Worm (Caenorhabditis elegans) whole organism, dauer: ENCODE data around the gene F22F7.8.

ENCODE experiments used
- unc-62 ChIP-seq: sonication (generic microtip); optimal IDR thresholded peaks from 2 replicates; lab custom pipeline; 2017; ENCODE audit warnings: missing biosample characterization, missing genetic modification reagents, missing genetic modification characterization

F22F7.8 gene

DNA sequence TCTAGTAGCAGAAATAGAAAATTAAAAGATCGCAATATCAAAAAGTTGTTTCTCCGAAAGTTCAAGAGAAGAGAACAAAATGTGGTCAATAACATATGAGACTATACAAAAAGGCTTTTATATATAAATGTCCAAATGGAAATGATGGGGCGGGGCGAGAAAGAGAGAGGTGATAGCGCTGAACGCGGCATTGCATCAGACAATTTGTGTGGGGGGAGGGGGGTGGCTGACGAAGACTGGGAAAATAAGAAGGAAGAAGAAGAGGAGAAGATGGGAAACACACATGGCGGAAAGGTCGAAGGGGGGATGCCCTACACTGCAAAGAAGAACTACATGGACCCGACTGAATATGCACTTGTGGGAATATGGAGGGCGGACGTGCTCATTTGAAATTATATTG lies 13.6 kb upstream of the F22F7.8 start:
- no peak for TF ChIP-seq unc-62 (GFP tag; lab: Kevin White, UChicago)

DNA sequence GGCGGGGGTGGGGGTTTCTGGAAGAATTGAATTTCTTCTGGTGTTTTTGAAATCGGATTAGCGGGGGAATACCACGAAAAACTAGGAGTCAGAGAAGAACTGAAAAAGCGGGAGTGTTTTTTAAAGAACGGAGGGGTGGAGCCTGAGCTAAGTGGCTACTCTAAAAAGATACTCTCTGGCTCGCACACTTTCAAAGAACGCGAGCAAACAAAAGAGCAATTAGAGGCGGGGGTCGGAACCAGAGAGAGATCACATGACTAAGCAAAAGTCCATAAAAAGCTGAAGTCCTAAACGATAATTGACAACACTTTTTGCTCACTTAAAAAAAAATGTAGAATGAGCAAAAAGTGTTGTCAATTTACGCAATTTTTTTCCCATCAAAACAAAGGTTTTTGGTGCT lies 12.6 kb upstream of the F22F7.8 start:
- no peak for TF ChIP-seq unc-62 (GFP tag; lab: Kevin White, UChicago)

DNA sequence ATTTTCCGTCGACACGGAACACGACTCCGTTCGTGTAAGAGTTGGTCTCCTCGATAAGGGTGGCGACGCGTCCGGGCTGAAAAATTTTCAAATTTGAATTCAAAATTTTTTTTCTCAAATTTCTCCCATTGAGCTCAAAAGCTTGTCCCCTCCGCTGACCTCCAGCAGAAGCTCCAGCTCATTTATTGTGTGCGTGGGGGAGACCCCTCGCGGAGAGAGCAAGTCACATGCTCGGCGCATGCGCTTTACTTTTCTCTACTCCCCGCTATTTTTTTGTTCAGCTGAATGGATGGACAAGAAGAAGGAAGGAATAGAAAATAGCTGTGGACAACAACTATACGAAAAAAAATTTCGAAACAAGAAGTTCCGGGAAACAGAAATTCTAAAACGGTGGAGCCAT lies 11.8 kb upstream of the F22F7.8 start:
- no peak for TF ChIP-seq unc-62 (GFP tag; lab: Kevin White, UChicago)

DNA sequence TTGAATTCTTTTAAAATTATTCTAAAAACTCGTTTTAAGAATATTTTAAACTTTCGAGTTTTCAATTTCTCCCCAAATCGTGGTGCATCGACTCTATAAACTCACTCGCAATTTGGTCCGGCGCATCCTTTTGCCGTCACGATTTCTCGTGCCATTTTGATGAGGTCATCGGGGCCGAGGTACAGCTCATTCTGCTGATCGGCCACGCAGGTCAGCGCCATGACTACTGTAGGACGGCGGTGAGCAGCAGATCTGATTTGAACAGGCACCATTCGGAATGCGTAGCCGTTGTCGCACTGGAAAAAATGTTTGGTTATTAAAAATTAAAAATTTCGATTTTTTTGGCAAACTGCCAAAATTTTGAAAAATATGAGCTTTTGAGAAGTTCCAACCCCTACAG lies 10.9 kb upstream of the F22F7.8 start:
- TF ChIP-seq unc-62 (GFP tag; lab: Kevin White, UChicago): no peak

ce11 chrV:2126996-2127585 lies 5.3 kb upstream of the F22F7.8 start, which contains the start of gene ldp-1:
ldp-1 (plus strand) TSS chrV:2127535.
- no peak for TF ChIP-seq unc-62 (GFP tag; lab: Kevin White, UChicago)

ce11 chrV:2126554-2126953 lies 4.8 kb upstream of the F22F7.8 start:
- TF ChIP-seq unc-62 (GFP tag; lab: Kevin White, UChicago): no peak

ce11 chrV:2123164-2123563 lies 1.4 kb upstream of the F22F7.8 start:
- no peak for TF ChIP-seq unc-62 (GFP tag; lab: Kevin White, UChicago)

DNA sequence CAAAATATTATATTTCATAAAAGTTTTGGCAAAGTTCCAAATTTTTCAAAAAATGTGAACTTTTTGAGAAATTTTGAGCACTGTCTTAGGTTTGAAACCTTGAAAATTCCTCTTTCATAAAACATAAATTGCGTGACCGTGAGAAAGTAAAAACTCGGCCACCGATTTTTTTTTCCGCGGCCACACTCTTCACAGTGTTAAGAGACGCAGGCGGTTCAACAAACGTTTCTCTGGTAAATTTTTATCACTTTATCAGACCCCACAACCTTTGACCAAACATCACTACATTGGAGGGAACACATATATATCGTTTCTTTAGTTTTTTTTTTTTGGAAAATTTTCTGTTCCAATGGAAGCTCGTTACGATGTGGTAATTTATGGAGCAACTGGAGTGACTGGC lies 757 bp upstream of the F22F7.8 start, which contains the start of gene F22F7.2:
Gene F22F7.2, plus strand, starts transcription at position 266 of the 400 bp plus-strand sequence.
- no peak for TF ChIP-seq unc-62 (GFP tag; lab: Kevin White, UChicago)

ce11 chrV:2119529-2119928 lies 2.2 kb downstream of the F22F7.8 start, which contains the start of gene F22F7.11:
F22F7.11 (plus strand) TSS chrV:2119829.
- TF ChIP-seq unc-62 (GFP tag; lab: Kevin White, UChicago): no peak

DNA sequence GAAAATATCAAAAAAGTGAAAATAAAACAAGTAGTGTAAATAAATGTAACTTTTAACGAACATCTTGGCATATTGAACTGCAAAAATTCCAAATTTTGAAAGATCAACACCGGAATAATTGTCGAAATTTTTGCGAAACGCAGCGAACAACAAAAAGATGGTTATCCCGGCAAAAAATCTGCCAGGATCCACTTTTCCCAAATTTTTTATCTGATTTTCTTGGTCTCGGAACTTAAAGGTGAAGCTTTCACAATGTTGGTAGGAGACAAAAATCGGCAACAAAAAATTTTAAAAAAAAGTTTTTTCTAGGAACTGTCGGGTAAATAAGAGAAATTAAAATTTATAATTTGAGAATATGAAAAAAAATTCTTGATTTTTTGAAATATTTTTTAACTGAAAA lies 3.2 kb downstream of the F22F7.8 start, which contains the start of gene bgnt-1.2:
Gene bgnt-1.2, minus strand, starts transcription at position 101 of the 400 bp plus-strand sequence.
- no peak for TF ChIP-seq unc-62 (GFP tag; lab: Kevin White, UChicago)

DNA sequence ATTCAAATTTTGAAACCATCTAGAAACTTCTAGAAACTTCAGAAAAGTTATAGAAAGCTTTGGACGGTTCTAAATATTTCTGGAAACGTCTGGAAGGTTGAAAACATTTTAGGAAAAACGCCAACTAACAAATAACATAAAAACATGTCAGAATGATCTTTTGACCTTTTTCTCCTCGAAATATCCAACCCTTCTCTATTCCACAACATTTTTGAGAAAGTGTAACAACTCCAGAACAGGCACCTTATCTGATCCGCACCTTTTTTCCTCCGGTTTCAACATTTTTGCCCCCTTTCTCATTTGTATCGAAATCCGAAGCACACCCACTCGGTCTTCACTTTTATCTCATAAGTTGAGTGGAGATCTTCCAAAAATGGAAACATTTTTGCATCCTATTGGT lies 11.4 kb downstream of the F22F7.8 start, which contains the start of gene F22F7.3:
Gene F22F7.3, plus strand, starts transcription at position 301 of the 400 bp plus-strand sequence.
- TF ChIP-seq unc-62 (GFP tag; lab: Kevin White, UChicago): no peak

- no peak for TF ChIP-seq unc-62 (GFP tag; lab: Kevin White, UChicago)
Observed at ce11 chrV:2109295-2109694, 12.5 kb downstream of the F22F7.8 start, which contains the start of gene ckb-4. ckb-4 (minus strand) TSS chrV:2109434.

ce11 chrV:2105976-2106375 lies 15.8 kb downstream of the F22F7.8 start, which contains the start of gene F22F7.4:
F22F7.4 (minus strand) TSS chrV:2106076.
- no peak for TF ChIP-seq unc-62 (GFP tag; lab: Kevin White, UChicago)

DNA sequence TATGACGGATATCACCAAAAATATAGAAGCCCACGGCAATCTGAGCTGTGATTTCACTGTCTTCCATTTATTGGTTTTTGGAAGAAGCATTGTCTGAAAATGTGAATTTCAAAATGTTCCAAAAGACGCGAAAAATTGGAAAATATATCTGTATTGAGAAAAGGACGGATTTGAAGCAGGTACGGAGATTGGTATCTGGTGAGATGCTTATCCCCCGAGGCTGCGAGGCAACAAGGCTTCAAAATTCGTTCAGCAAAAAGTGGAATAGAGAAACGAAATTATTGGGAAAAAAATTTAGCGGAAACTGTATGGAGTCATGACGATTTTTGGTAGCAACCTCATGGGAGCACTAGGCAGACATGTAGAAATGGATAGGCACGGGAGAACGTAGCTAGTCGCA lies 18.6 kb downstream of the F22F7.8 start, which contains the start of gene F36F12.1:
Gene F36F12.1, minus strand, starts transcription at position 101 of the 400 bp plus-strand sequence.
- no peak for TF ChIP-seq unc-62 (GFP tag; lab: Kevin White, UChicago)

- no peak for TF ChIP-seq unc-62 (GFP tag; lab: Kevin White, UChicago)
Observed at ce11 chrV:2099040-2099439, 22.7 kb downstream of the F22F7.8 start, which contains the start of gene F36F12.7. F36F12.7 (plus strand) TSS chrV:2099340.

DNA sequence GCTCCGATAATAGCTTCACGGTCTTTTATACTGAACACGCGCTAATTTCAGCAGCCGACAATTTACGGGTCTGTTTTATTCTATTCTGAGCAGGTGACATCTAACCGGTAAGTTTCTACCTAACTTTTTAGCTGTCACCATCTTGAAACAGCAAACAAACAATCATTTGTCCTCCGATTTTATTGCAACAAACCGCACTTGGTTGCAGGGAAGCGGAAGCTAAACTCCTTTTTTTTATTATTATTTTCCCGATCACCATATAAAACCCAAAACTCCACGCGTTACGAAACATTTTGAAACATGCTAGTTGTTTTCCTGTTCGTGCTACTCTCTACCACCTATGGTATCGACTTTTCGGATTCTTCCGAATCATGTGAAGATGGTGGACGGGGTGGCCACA lies 24.1 kb downstream of the F22F7.8 start, which contains the start of gene clec-208:
Gene clec-208, plus strand, starts transcription at position 301 of the 400 bp plus-strand sequence.
- no peak for TF ChIP-seq unc-62 (GFP tag; lab: Kevin White, UChicago)

- TF ChIP-seq unc-62 (GFP tag; lab: Kevin White, UChicago): no peak
Observed at ce11 chrV:2095772-2096171, 26.0 kb downstream of the F22F7.8 start, which contains the start of gene clec-207. clec-207 (plus strand) TSS chrV:2096072.
